Fruit fly (Drosophila melanogaster) whole organism, prepupa: ENCODE results near the gene Tet.

ENCODE experiments used
- CG31627 ChIP-seq: fragments of 200-800 bp; sonication (Bioruptor generic); optimal IDR thresholded peaks from 3 replicates; lab custom pipeline; 2016; ENCODE audit warnings: missing biosample characterization, missing genetic modification characterization
- CG3919 ChIP-seq: fragments of 200-800 bp; sonication (Bioruptor generic); optimal IDR thresholded peaks from 3 replicates; lab custom pipeline; 2016; ENCODE audit warnings: missing biosample characterization, missing genetic modification characterization
- CG4318 ChIP-seq: fragments of 200-800 bp; sonication (Bioruptor generic); optimal IDR thresholded peaks from 3 replicates; lab custom pipeline; 2017; ENCODE audit warnings: missing biosample characterization, mild to moderate bottlenecking, missing genetic modification characterization
- CG6276 ChIP-seq: fragments of 200-800 bp; sonication (Bioruptor generic); optimal IDR thresholded peaks from 2 replicates; lab custom pipeline; 2017; ENCODE audit warnings: missing biosample characterization, mild to moderate bottlenecking, missing genetic modification characterization
- Eip93F ChIP-seq: fragments of 200-800 bp; sonication (Bioruptor generic); optimal IDR thresholded peaks from 2 replicates; lab custom pipeline; 2016; ENCODE audit warnings: missing biosample characterization, mild to moderate bottlenecking, missing genetic modification characterization
- Hr4 ChIP-seq: fragments of 200-800 bp; sonication (Bioruptor generic); optimal IDR thresholded peaks from 3 replicates; lab custom pipeline; 2016; ENCODE audit warnings: missing biosample characterization, missing genetic modification characterization
- OdsH ChIP-seq: fragments of 200-800 bp; sonication (Bioruptor generic); optimal IDR thresholded peaks from 3 replicates; lab custom pipeline; 2016; ENCODE audit warnings: missing biosample characterization, missing genetic modification characterization
- Smox ChIP-seq: fragments of 200-800 bp; sonication (Bioruptor generic); optimal IDR thresholded peaks from 3 replicates; lab custom pipeline; 2016; ENCODE audit warnings: missing biosample characterization, missing genetic modification characterization
- fd85E ChIP-seq: fragments of 200-800 bp; sonication (Bioruptor generic); optimal IDR thresholded peaks from 3 replicates; lab custom pipeline; 2016; ENCODE audit warnings: missing biosample characterization, missing genetic modification characterization
- net ChIP-seq: fragments of 200-800 bp; sonication (Bioruptor generic); optimal IDR thresholded peaks from 3 replicates; lab custom pipeline; 2016; ENCODE audit warnings: missing biosample characterization, missing genetic modification characterization
- ss ChIP-seq, 2 experiments: fragments of 200-800 bp; sonication (Bioruptor generic); optimal IDR thresholded peaks; 2 replicates in 1 of 2; 3 replicates in 1 of 2; lab custom pipeline; 2017 to 2018; ENCODE audit warnings: mild to moderate bottlenecking in 2 of 2, missing biosample characterization in 2 of 2, missing genetic modification characterization in 2 of 2, moderate library complexity in 1 of 2

DNA sequence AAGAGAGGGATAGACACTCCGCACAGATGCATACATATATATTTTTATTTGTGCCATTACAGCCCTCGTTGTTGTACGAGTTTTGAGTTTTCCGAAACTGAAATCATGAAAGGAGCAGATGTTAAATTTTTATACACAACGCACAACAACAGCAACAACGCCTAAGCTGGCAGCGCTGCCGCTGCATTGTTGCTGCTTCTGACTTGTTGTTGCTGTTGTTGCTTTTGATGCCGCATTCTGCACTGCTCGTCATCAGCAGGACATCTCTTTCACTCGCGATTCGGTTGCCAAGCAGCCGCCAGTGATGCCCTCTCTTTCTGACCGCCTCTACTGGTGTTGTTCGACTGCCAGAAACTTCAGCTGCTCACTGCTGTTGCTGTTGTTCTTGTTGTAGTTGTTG lies 2.6 kb upstream of the Tet start:
- TF ChIP-seq CG4318 (no peak), CG3919 (GFP tag; lab: Kevin White, UChicago) (no peak), Eip93F (GFP tag; lab: Kevin White, UChicago) (no peak), OdsH (GFP tag; lab: Kevin White, UChicago) (no peak), Smox (no peak), net (GFP tag; lab: Kevin White, UChicago) (no peak), ss (GFP tag; optimal IDR thresholded peaks at IDR 0.05; lab: Kevin White, UChicago) (no peak), Hr4 (GFP tag; lab: Kevin White, UChicago) (no peak), CG31627 (GFP tag; lab: Kevin White, UChicago) (no peak), CG6276 (GFP tag; lab: Kevin White, UChicago) (no peak), fd85E (no peak)
